Fruit fly (Drosophila melanogaster): Measurements from ENCODE around the gene CG8757.

CG8757 gene

dm6 chr3L:13866780-13867179, 24.7 kb upstream of the CG8757 start, which contains the start of gene CG8745 (continued):
- TF ChIP-seq CG7928 (GFP tag; optimal IDR thresholded peaks at IDR 0.05), result no peak
- TF ChIP-seq Dp (GFP tag; optimal IDR thresholded peaks at IDR 0.05), result peak; percentile 89
- TF ChIP-seq Scr (GFP tag; IDR thresholded peaks at IDR 0.05; ENCODE audit: partially characterized antibody), result peak; percentile 79
- TF ChIP-seq zen2 (GFP tag; IDR thresholded peaks at IDR 0.05; ENCODE audit: partially characterized antibody), result peak; percentile 57; the same call in 1 of the 3 replicates
- no peak for TF ChIP-seq dysf (GFP tag; IDR thresholded peaks at IDR 0.05)
- TF ChIP-seq Bgb (GFP tag; IDR thresholded peaks at IDR 0.05; ENCODE audit: partially characterized antibody), result peak; percentile 78
- no peak for TF ChIP-seq HLH54F (GFP tag; optimal IDR thresholded peaks at IDR 0.05)
- no peak for TF ChIP-seq CG17361 (GFP tag; IDR thresholded peaks at IDR 0.05)
- no peak for TF ChIP-seq ERR (GFP tag; optimal IDR thresholded peaks at IDR 0.05)
- no peak for TF ChIP-seq CG6272 (GFP tag; IDR thresholded peaks at IDR 0.05)
- no peak for TF ChIP-seq CG14667 (GFP tag; IDR thresholded peaks at IDR 0.05)
- TF ChIP-seq CG11456 (GFP tag; IDR thresholded peaks at IDR 0.05), result no peak
- peak; percentile 38 for TF ChIP-seq trem (tag; optimal IDR thresholded peaks at IDR 0.05)
- no peak for TF ChIP-seq bcd (GFP tag; optimal IDR thresholded peaks at IDR 0.05)
- no peak for TF ChIP-seq Awh (GFP tag; IDR thresholded peaks at IDR 0.05)
- TF ChIP-seq insv (GFP tag; optimal IDR thresholded peaks at IDR 0.05), result no peak
- TF ChIP-seq Dref (GFP tag; IDR thresholded peaks at IDR 0.05), result peak; percentile 80
- no peak for TF ChIP-seq dmrt99B (tag; optimal IDR thresholded peaks at IDR 0.05)
- TF ChIP-seq CG32532 (GFP tag; IDR thresholded peaks at IDR 0.05), result no peak
- TF ChIP-seq knrl (GFP tag; IDR thresholded peaks at IDR 0.05; ENCODE audit: partially characterized antibody), result peak; percentile 74
- TF ChIP-seq CG13624 (GFP tag; optimal IDR thresholded peaks at IDR 0.05), result no peak
- TF ChIP-seq luna (GFP tag; optimal IDR thresholded peaks at IDR 0.05), result no peak
- peak; percentile 81; the same call in 1 of the 4 replicates for TF ChIP-seq chinmo (GFP tag; IDR thresholded peaks at IDR 0.05; ENCODE audit: partially characterized antibody)
- TF ChIP-seq HLH4C (GFP tag; IDR thresholded peaks at IDR 0.05; ENCODE audit: partially characterized antibody), result peak; percentile 74
- no peak for TF ChIP-seq ab (GFP tag; optimal IDR thresholded peaks at IDR 0.05)
- TF ChIP-seq CG14860 (GFP tag; IDR thresholded peaks at IDR 0.05; ENCODE audit: partially characterized antibody), result peak; percentile 56
- peak; percentile 68; the same call in 1 of the 3 replicates for TF ChIP-seq CG16813 (GFP tag; IDR thresholded peaks at IDR 0.05; ENCODE audit: partially characterized antibody)
- peak; percentile 51 for TF ChIP-seq Sry-δ (GFP tag; optimal IDR thresholded peaks at IDR 0.05)
- peak; percentile 40 for TF ChIP-seq CG2116 (GFP tag; optimal IDR thresholded peaks at IDR 0.05)
- TF ChIP-seq CG10321 (GFP tag; IDR thresholded peaks at IDR 0.05), result peak; percentile 89
- TF ChIP-seq nerfin-1 (tag; optimal IDR thresholded peaks at IDR 0.05), result no peak
- peak; percentile 56; the same call in 2 of the 3 replicates for TF ChIP-seq CG7963 (GFP tag; IDR thresholded peaks at IDR 0.05; ENCODE audit: partially characterized antibody)
- TF ChIP-seq inv (GFP tag; IDR thresholded peaks at IDR 0.05; ENCODE audit: partially characterized antibody), result peak; percentile 57
- TF ChIP-seq CG1792 (GFP tag; optimal IDR thresholded peaks at IDR 0.05), result no peak
- TF ChIP-seq CG11560 (tag; IDR thresholded peaks at IDR 0.05), result no peak
- TF ChIP-seq ssp (GFP tag; IDR thresholded peaks at IDR 0.05), result no peak
- TF ChIP-seq Mrtf (GFP tag; IDR thresholded peaks at IDR 0.05), result no peak
- TF ChIP-seq nerfin-2 (GFP tag; IDR thresholded peaks at IDR 0.05; ENCODE audit: partially characterized antibody), result peak; percentile 57; the same call in 1 of the 2 replicates
- TF ChIP-seq Hr39 (optimal IDR thresholded peaks at IDR 0.05), result no peak
- TF ChIP-seq lola (GFP tag; optimal IDR thresholded peaks at IDR 0.05), result no peak
- TF ChIP-seq lbe (GFP tag; optimal IDR thresholded peaks at IDR 0.05), result no peak
- TF ChIP-seq vnd (GFP tag; IDR thresholded peaks at IDR 0.05; ENCODE audit: partially characterized antibody), result peak; percentile 59; the same call in 1 of the 3 replicates
- TF ChIP-seq Hmx (GFP tag; optimal IDR thresholded peaks at IDR 0.05), result no peak
- peak; percentile 78 for TF ChIP-seq Deaf1 (tag; optimal IDR thresholded peaks at IDR 0.05)
- no peak for TF ChIP-seq CG8924 (tag; optimal IDR thresholded peaks at IDR 0.05)
- no peak for TF ChIP-seq CG34422 (GFP tag; IDR thresholded peaks at IDR 0.05)
- peak; percentile 38 for TF ChIP-seq CTCF (GFP tag; optimal IDR thresholded peaks at IDR 0.05)
- no peak for TF ChIP-seq CoRest (tag; optimal IDR thresholded peaks at IDR 0.05)
- no peak; the same call in 1 of the 2 replicates for TF ChIP-seq tna (GFP tag; IDR thresholded peaks at IDR 0.05; ENCODE audit: partially characterized antibody)
